Worm (Caenorhabditis elegans) whole organism, L4/young adult: Measurements from ENCODE around the gene srt-45.

Source experiments
- W03F9.2 ChIP-seq: fragments of 150-350 bp; optimal IDR thresholded peaks from 2 replicates; lab custom pipeline; 2014; ENCODE audit warnings: missing biosample characterization, missing genetic modification characterization
- dao-5 ChIP-seq: sonication (generic microtip); optimal IDR thresholded peaks from 2 replicates; lab custom pipeline; 2016; ENCODE audit warnings: missing genotype, missing genetic modification characterization, moderate library complexity, missing compliant biosample characterization
- him-1 ChIP-seq: sonication (generic microtip); optimal IDR thresholded peaks from 2 replicates; lab custom pipeline; 2016; ENCODE audit warnings: missing genotype, missing genetic modification reagents, missing genetic modification characterization, missing compliant biosample characterization

- TF ChIP-seq him-1 (tag; lab: Kevin White, UChicago) (no peak), W03F9.2 (tag; lab: Kevin White, UChicago) (no peak), dao-5 (tag; lab: Kevin White, UChicago) (no peak)
These were observed 40.1 kb upstream of the srt-45 start for ce11 chrV:19743794-19744193.
